Fruit fly (Drosophila melanogaster) whole organism, adult: ENCODE results near the gene CG6409.

ENCODE experiments used
- CG11617 ChIP-seq: fragments of 200-800 bp; sonication (Bioruptor generic); optimal IDR thresholded peaks from 2 replicates; lab custom pipeline; 2017; ENCODE audit warnings: mild to moderate bottlenecking, missing biosample characterization, missing genetic modification reagents, missing genetic modification characterization
- CG12768 ChIP-seq: fragments of 200-800 bp; sonication (Bioruptor generic); optimal IDR thresholded peaks from 2 replicates; lab custom pipeline; 2017; ENCODE audit warnings: missing biosample characterization, missing genetic modification characterization, mild to moderate bottlenecking, moderate library complexity, missing genetic modification reagents
- CG14711 ChIP-seq: fragments of 200-800 bp; sonication (Bioruptor generic); optimal IDR thresholded peaks from 2 replicates; lab custom pipeline; 2018; ENCODE audit warnings: missing biosample characterization, mild to moderate bottlenecking, missing genetic modification characterization, moderate library complexity
- CG1620 ChIP-seq: fragments of 200-800 bp; sonication (Bioruptor generic); optimal IDR thresholded peaks from 2 replicates; lab custom pipeline; 2016; ENCODE audit warnings: missing biosample characterization, missing genetic modification characterization
- CG33017 ChIP-seq: fragments of 200-800 bp; sonication (Bioruptor generic); optimal IDR thresholded peaks from 2 replicates; lab custom pipeline; 2018; ENCODE audit warnings: missing biosample characterization, mild to moderate bottlenecking, missing genetic modification characterization, moderate library complexity
- CG5204 ChIP-seq: fragments of 200-800 bp; sonication (Bioruptor generic); optimal IDR thresholded peaks from 2 replicates; lab custom pipeline; 2016; ENCODE audit warnings: missing biosample characterization, missing genetic modification characterization
- CG7045 ChIP-seq: fragments of 200-800 bp; sonication (Bioruptor generic); optimal IDR thresholded peaks from 2 replicates; lab custom pipeline; 2017; ENCODE audit warnings: missing biosample characterization, mild to moderate bottlenecking, missing genetic modification characterization
- CG7101 ChIP-seq: fragments of 200-800 bp; sonication (Bioruptor generic); optimal IDR thresholded peaks from 2 replicates; lab custom pipeline; 2018; ENCODE audit warnings: missing biosample characterization, mild to moderate bottlenecking, missing genetic modification characterization, moderate library complexity
- Clk ChIP-seq: fragments of 200-800 bp; sonication (Bioruptor generic); optimal IDR thresholded peaks from 2 replicates; lab custom pipeline; 2017; ENCODE audit warnings: missing biosample characterization, missing genetic modification characterization
- Crg-1 ChIP-seq: fragments of 200-800 bp; sonication (Bioruptor generic); optimal IDR thresholded peaks from 2 replicates; lab custom pipeline; 2016; ENCODE audit warnings: missing biosample characterization, missing genetic modification characterization
- Hr96 ChIP-seq: fragments of 200-800 bp; sonication (Bioruptor generic); optimal IDR thresholded peaks from 2 replicates; lab custom pipeline; 2016; ENCODE audit warnings: missing biosample characterization, missing genetic modification characterization
- Mnt ChIP-seq: fragments of 200-800 bp; sonication (Bioruptor generic); optimal IDR thresholded peaks from 2 replicates; lab custom pipeline; 2016; ENCODE audit warnings: missing biosample characterization, mild to moderate bottlenecking, missing genetic modification characterization
- bab1 ChIP-seq: fragments of 200-800 bp; sonication (Bioruptor generic); optimal IDR thresholded peaks from 3 replicates; lab custom pipeline; 2019; ENCODE audit warnings: missing biosample characterization, mild to moderate bottlenecking, missing genetic modification characterization, moderate library complexity
- cic ChIP-seq: fragments of 200-800 bp; sonication (Bioruptor generic); optimal IDR thresholded peaks from 2 replicates; lab custom pipeline; 2017; ENCODE audit warnings: missing biosample characterization, mild to moderate bottlenecking, missing genetic modification characterization, moderate library complexity
- cnc ChIP-seq, 2 experiments: fragments of >200 bp; optimal IDR thresholded peaks; 2 replicates each; lab custom pipeline; 2017
- kay ChIP-seq: fragments of 200-800 bp; sonication (Bioruptor generic); peaks from one replicate; lab custom pipeline; 2016; ENCODE audit warnings: missing biosample characterization, missing genetic modification characterization, borderline replicate concordance
- ovo ChIP-seq: fragments of 200-800 bp; sonication (Bioruptor generic); optimal IDR thresholded peaks from 2 replicates; lab custom pipeline; 2016; ENCODE audit warnings: missing biosample characterization, missing genetic modification characterization
- pad ChIP-seq: fragments of 200-800 bp; sonication (Bioruptor generic); optimal IDR thresholded peaks from 3 replicates; lab custom pipeline; 2017; ENCODE audit warnings: missing biosample characterization, missing genetic modification characterization, mild to moderate bottlenecking, moderate library complexity, missing genetic modification reagents
- tj ChIP-seq: fragments of 200-800 bp; sonication (Bioruptor generic); optimal IDR thresholded peaks from 3 replicates; lab custom pipeline; 2017; ENCODE audit warnings: missing biosample characterization, mild to moderate bottlenecking, missing genetic modification characterization, moderate library complexity
- toe ChIP-seq: fragments of 200-800 bp; sonication (Bioruptor generic); optimal IDR thresholded peaks from 2 replicates; lab custom pipeline; 2016; ENCODE audit warnings: missing biosample characterization, missing genetic modification characterization

CG6409 gene

DNA sequence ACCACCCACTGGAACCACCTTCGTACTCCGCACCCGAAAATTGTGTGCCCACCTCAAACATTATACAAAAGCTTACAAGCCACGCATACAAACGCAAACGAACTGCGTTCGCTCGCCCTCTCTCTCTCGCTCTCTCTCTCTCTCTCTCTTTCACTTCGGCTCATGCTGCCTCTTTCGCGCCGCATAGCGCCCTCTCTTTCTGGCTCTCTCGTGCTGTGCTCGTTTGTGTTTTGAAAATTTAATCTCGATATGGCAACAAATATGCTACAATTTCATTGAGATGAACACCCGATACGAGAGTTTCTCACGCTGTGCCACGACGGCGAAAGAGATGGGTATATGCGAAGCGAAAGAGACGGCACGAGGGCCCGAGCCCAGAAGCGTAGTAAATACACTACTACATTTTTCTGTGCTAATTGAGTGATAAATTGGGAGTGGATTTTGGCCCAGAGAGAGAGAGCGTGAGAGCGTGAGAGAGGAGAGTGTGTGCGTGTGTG, 25.6 kb downstream of the CG6409 start:
- peak; percentile 13 for TF ChIP-seq toe (GFP tag; lab: Kevin White, UChicago)
- no peak for TF ChIP-seq CG11617 (GFP tag; lab: Kevin White, UChicago)
- peak; percentile 28 for TF ChIP-seq Hr96 (GFP tag; lab: Kevin White, UChicago)
- no peak for TF ChIP-seq Clk (GFP tag; lab: Kevin White, UChicago)
- no peak for TF ChIP-seq CG14711
- peak; percentile 57 for TF ChIP-seq cic (GFP tag; lab: Kevin White, UChicago)
- no peak for TF ChIP-seq CG5204 (GFP tag; lab: Kevin White, UChicago)
- TF ChIP-seq cnc (optimal IDR thresholded peaks at IDR 0.05; lab: Kevin White, UChicago), result no peak
- no peak for TF ChIP-seq kay (GFP tag; lab: Kevin White, UChicago)
- peak; percentile 19 for TF ChIP-seq Mnt (GFP tag; lab: Kevin White, UChicago)
- peak; percentile 61 for TF ChIP-seq CG12768 (GFP tag; lab: Kevin White, UChicago)
- TF ChIP-seq pad (GFP tag; lab: Kevin White, UChicago), result peak; percentile 78
- TF ChIP-seq tj, result peak; percentile 37
- peak; percentile 1 for TF ChIP-seq CG33017
- no peak for TF ChIP-seq bab1 (GFP tag; lab: Kevin White, UChicago)
- TF ChIP-seq Crg-1 (GFP tag; lab: Kevin White, UChicago), result no peak
- TF ChIP-seq CG7045 (GFP tag; lab: Kevin White, UChicago), result no peak
- TF ChIP-seq CG7101 (tag; lab: Kevin White, UChicago), result no peak
- no peak for TF ChIP-seq CG1620 (GFP tag; lab: Kevin White, UChicago)
- no peak for TF ChIP-seq ovo (GFP tag; lab: Kevin White, UChicago)

DNA sequence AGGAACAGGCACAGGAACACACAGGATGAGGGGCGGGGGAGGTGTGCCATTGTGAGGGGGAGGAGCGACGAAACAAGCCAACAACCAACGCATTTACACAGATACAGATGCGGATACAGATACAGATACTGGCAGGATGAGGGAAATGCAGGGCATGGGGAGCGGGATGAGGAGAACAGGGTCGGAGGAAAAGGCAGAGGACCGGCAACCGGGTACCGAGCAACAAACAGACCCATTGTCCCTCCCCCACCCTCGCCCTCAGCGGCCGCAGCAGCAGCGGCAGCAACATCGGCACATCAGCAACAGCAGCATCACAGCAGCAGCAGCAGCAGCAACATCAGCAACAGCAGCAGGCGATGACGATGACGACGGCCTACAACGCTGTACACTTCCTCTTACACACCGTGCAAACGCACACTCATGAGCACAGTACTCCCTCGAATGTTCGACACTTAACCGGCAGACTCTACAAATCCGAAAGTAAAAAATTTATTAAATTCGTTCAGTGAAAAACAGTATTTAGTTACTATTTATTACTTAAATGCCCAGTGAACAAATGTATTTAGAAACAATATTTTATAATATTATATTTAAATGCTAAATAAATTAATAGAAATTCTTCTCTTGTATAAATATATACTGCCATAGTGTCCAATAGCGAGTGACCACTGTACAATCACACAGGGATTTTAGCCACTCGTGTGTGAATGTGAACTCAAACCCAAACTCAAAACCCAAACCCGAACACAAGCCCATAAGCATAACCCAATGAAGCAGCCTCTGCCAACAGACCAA, 26.6 kb downstream of the CG6409 start:
- TF ChIP-seq CG7101 (tag; lab: Kevin White, UChicago), result peak; percentile 61
- TF ChIP-seq CG12768 (GFP tag; lab: Kevin White, UChicago), result peak; percentile 54
- peak; percentile 60 for TF ChIP-seq CG7045 (GFP tag; lab: Kevin White, UChicago)
- no peak for TF ChIP-seq Crg-1 (GFP tag; lab: Kevin White, UChicago)
- TF ChIP-seq cic (GFP tag; lab: Kevin White, UChicago), result no peak
- no peak for TF ChIP-seq tj
- TF ChIP-seq toe (GFP tag; lab: Kevin White, UChicago), result no peak
- no peak for TF ChIP-seq CG1620 (GFP tag; lab: Kevin White, UChicago)
- TF ChIP-seq Mnt (GFP tag; lab: Kevin White, UChicago), result no peak
- TF ChIP-seq ovo (GFP tag; lab: Kevin White, UChicago), result no peak
- TF ChIP-seq CG14711, result peak; percentile 9
- peak; percentile 52 for TF ChIP-seq CG33017
- TF ChIP-seq cnc (optimal IDR thresholded peaks at IDR 0.05; lab: Kevin White, UChicago), result no peak
- TF ChIP-seq CG11617 (GFP tag; lab: Kevin White, UChicago), result peak; percentile 8
- TF ChIP-seq CG5204 (GFP tag; lab: Kevin White, UChicago), result no peak
- peak; percentile 35 for TF ChIP-seq Clk (GFP tag; lab: Kevin White, UChicago)
- TF ChIP-seq Hr96 (GFP tag; lab: Kevin White, UChicago), result no peak
- TF ChIP-seq pad (GFP tag; lab: Kevin White, UChicago), result peak; percentile 19

DNA sequence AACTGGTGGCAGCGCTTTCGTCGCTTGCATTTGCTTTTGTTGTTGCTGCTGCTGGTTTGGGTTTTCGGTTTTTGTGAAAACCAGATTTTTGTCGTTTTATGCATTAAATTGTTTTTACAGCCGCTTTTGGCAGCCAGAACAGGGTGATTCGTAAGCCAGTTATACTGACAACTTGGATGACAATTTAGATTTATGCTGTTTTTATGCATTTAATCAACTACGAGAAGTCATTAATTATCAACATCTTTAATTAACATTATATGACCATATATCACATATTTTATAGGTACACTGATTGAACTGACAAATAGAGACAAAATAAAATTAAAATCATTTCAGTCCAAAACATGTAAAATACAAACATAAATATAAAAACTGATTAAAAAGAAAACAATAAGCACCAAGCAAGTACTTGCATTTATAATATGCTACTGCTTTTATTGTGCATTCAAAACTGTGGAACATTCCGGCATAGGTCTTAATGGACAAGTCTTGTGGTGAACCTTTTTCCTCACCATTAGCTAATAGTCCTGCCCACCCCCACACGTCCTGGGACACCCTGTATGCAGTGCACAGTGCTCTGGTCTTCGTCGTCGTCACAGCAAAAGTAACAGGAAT, 27.3 kb downstream of the CG6409 start:
- TF ChIP-seq Mnt (GFP tag; lab: Kevin White, UChicago), result no peak
- no peak for TF ChIP-seq bab1 (GFP tag; lab: Kevin White, UChicago)
- peak; percentile 22 for TF ChIP-seq CG5204 (GFP tag; lab: Kevin White, UChicago)
- TF ChIP-seq cic (GFP tag; lab: Kevin White, UChicago), result no peak
- peak; percentile 29 for TF ChIP-seq CG12768 (GFP tag; lab: Kevin White, UChicago)
- peak; percentile 15 for TF ChIP-seq toe (GFP tag; lab: Kevin White, UChicago)
- TF ChIP-seq CG7045 (GFP tag; lab: Kevin White, UChicago), result peak; percentile 23
- TF ChIP-seq CG11617 (GFP tag; lab: Kevin White, UChicago), result peak; percentile 2
- TF ChIP-seq kay (GFP tag; lab: Kevin White, UChicago), result peak; percentile 52
- no peak for TF ChIP-seq CG7101 (tag; lab: Kevin White, UChicago)
- no peak for TF ChIP-seq Hr96 (GFP tag; lab: Kevin White, UChicago)
- no peak for TF ChIP-seq ovo (GFP tag; lab: Kevin White, UChicago)
- TF ChIP-seq CG33017, result peak; percentile 21
- no peak for TF ChIP-seq Clk (GFP tag; lab: Kevin White, UChicago)

DNA sequence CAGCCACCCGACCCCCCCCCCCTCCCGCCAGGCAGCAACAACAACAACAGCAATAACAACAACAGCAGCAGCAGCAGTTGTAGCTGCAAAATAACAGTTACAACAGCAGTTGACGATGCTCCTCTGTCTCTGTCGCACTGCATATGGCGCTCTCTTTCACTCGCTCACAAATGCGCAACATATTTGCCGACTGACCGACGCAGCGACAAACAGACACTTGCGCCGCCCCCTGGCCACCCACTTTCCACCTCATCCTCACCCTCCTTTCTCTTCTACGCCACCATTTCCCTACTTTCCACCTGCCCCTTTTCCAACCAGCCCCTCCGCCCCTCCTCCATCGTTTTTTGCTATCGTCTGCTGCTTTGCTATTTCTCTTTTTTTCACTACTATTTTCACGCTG, 28.2 kb downstream of the CG6409 start:
- TF ChIP-seq tj, result peak; percentile 77
- no peak for TF ChIP-seq Crg-1 (GFP tag; lab: Kevin White, UChicago)
- TF ChIP-seq kay (GFP tag; lab: Kevin White, UChicago), result no peak
- TF ChIP-seq pad (GFP tag; lab: Kevin White, UChicago), result no peak

- TF ChIP-seq CG5204 (GFP tag; lab: Kevin White, UChicago), result no peak
- no peak for TF ChIP-seq Clk (GFP tag; lab: Kevin White, UChicago)
- TF ChIP-seq kay (GFP tag; lab: Kevin White, UChicago), result no peak
- no peak for TF ChIP-seq CG11617 (GFP tag; lab: Kevin White, UChicago)
- TF ChIP-seq CG7045 (GFP tag; lab: Kevin White, UChicago), result no peak
- no peak for TF ChIP-seq Crg-1 (GFP tag; lab: Kevin White, UChicago)
- TF ChIP-seq cnc (optimal IDR thresholded peaks at IDR 0.05; lab: Kevin White, UChicago), result no peak
- TF ChIP-seq Hr96 (GFP tag; lab: Kevin White, UChicago), result no peak
- no peak for TF ChIP-seq tj
These were observed 28.6 kb downstream of the CG6409 start for dm6 chr3L:10853618-10854017.
